Fruit fly (Drosophila melanogaster) Kc167 (cell line): ENCODE data around the gene CG13712.

Experiments used
- Myc ChIP-seq: fragments of >200 bp; optimal IDR thresholded peaks from 2 replicates; lab custom pipeline; 2017; ENCODE audit warnings: missing external identifiers
- Sin3A ChIP-seq: fragments of >200 bp; optimal IDR thresholded peaks from 2 replicates; lab custom pipeline; 2018; ENCODE audit warnings: missing external identifiers
- h ChIP-seq: fragments of >200 bp; optimal IDR thresholded peaks from 3 replicates; lab custom pipeline; 2018; ENCODE audit warnings: missing external identifiers
- insv ChIP-seq: fragments of >200 bp; optimal IDR thresholded peaks from 3 replicates; lab custom pipeline; 2018; ENCODE audit warnings: missing external identifiers
- psq ChIP-seq: fragments of >200 bp; optimal IDR thresholded peaks from 2 replicates; lab custom pipeline; 2017; ENCODE audit warnings: missing external identifiers
- ttk ChIP-seq: sonication (Bioruptor generic); optimal IDR thresholded peaks from 2 replicates; lab custom pipeline; 2017; ENCODE audit warnings: missing external identifiers

CG13712 gene

dm6 chr3L:4709790-4710189 lies at the start of gene CG13712:
Gene CG13712, minus strand, starts transcription at chr3L:4709890.
- TF ChIP-seq ttk (no peak), Myc (no peak), psq (lab: Kevin White, UChicago) (no peak), Sin3A (lab: Kevin White, UChicago) (no peak), h (lab: Kevin White, UChicago) (no peak), insv (lab: Kevin White, UChicago) (no peak)

dm6 chr3L:4757583-4757982 lies 47.9 kb upstream of the CG13712 start, which contains the start of gene CG13711:
Gene CG13711, plus strand, starts transcription at chr3L:4757883.
- TF ChIP-seq ttk (no peak), psq (lab: Kevin White, UChicago) (no peak), Myc (no peak), h (lab: Kevin White, UChicago) (no peak), insv (lab: Kevin White, UChicago) (no peak), Sin3A (lab: Kevin White, UChicago) (no peak)

dm6 chr3L:4753638-4754037 lies 43.9 kb upstream of the CG13712 start, which contains the start of gene CG12493:
Gene CG12493, minus strand, starts transcription at chr3L:4753738.
- TF ChIP-seq Sin3A (lab: Kevin White, UChicago) (no peak), h (lab: Kevin White, UChicago) (no peak), psq (lab: Kevin White, UChicago) (no peak), ttk (no peak), Myc (no peak), insv (lab: Kevin White, UChicago) (no peak)

- no peak for TF ChIP-seq Sin3A (lab: Kevin White, UChicago)
- no peak for TF ChIP-seq h (lab: Kevin White, UChicago)
- TF ChIP-seq insv (lab: Kevin White, UChicago) = no peak
- TF ChIP-seq Myc = no peak
- no peak for TF ChIP-seq psq (lab: Kevin White, UChicago)
- no peak for TF ChIP-seq ttk
These were observed 41.1 kb upstream of the CG13712 start for dm6 chr3L:4750754-4751153.

dm6 chr3L:4749126-4749525 lies 39.4 kb upstream of the CG13712 start:
- TF ChIP-seq h (lab: Kevin White, UChicago) = no peak
- no peak for TF ChIP-seq Sin3A (lab: Kevin White, UChicago)
- TF ChIP-seq psq (lab: Kevin White, UChicago) = no peak
- no peak for TF ChIP-seq Myc
- TF ChIP-seq ttk = no peak
- TF ChIP-seq insv (lab: Kevin White, UChicago) = no peak

dm6 chr3L:4748053-4748452 lies 38.4 kb upstream of the CG13712 start:
- TF ChIP-seq h (lab: Kevin White, UChicago) (no peak), Sin3A (lab: Kevin White, UChicago) (no peak), insv (lab: Kevin White, UChicago) (no peak), ttk (no peak), psq (lab: Kevin White, UChicago) (no peak), Myc (no peak)

dm6 chr3L:4747119-4747851 lies 37.6 kb upstream of the CG13712 start:
- no peak for TF ChIP-seq ttk
- TF ChIP-seq Sin3A (lab: Kevin White, UChicago) = no peak
- no peak for TF ChIP-seq insv (lab: Kevin White, UChicago)
- no peak for TF ChIP-seq h (lab: Kevin White, UChicago)
- TF ChIP-seq psq (lab: Kevin White, UChicago) = no peak
- no peak for TF ChIP-seq Myc

dm6 chr3L:4745143-4745542 lies 35.5 kb upstream of the CG13712 start:
- no peak for TF ChIP-seq Myc
- no peak for TF ChIP-seq insv (lab: Kevin White, UChicago)
- TF ChIP-seq h (lab: Kevin White, UChicago) = no peak
- TF ChIP-seq psq (lab: Kevin White, UChicago) = no peak
- no peak for TF ChIP-seq ttk
- TF ChIP-seq Sin3A (lab: Kevin White, UChicago) = no peak

dm6 chr3L:4736643-4737042 lies 27.0 kb upstream of the CG13712 start:
- no peak for TF ChIP-seq ttk
- TF ChIP-seq Sin3A (lab: Kevin White, UChicago) = no peak
- TF ChIP-seq h (lab: Kevin White, UChicago) = no peak
- TF ChIP-seq insv (lab: Kevin White, UChicago) = no peak
- no peak for TF ChIP-seq psq (lab: Kevin White, UChicago)
- TF ChIP-seq Myc = no peak

dm6 chr3L:4731687-4732086 lies 22.0 kb upstream of the CG13712 start:
- no peak for TF ChIP-seq Myc
- no peak for TF ChIP-seq insv (lab: Kevin White, UChicago)
- no peak for TF ChIP-seq Sin3A (lab: Kevin White, UChicago)
- no peak for TF ChIP-seq ttk
- no peak for TF ChIP-seq h (lab: Kevin White, UChicago)
- no peak for TF ChIP-seq psq (lab: Kevin White, UChicago)

dm6 chr3L:4729805-4730204 lies 20.1 kb upstream of the CG13712 start:
- TF ChIP-seq Sin3A (lab: Kevin White, UChicago) (no peak), ttk (no peak), insv (lab: Kevin White, UChicago) (no peak), Myc (no peak), psq (lab: Kevin White, UChicago) (no peak), h (lab: Kevin White, UChicago) (no peak)

dm6 chr3L:4721886-4722285 lies 12.2 kb upstream of the CG13712 start:
- TF ChIP-seq Sin3A (lab: Kevin White, UChicago) = no peak
- TF ChIP-seq h (lab: Kevin White, UChicago) = no peak
